Worm (Caenorhabditis elegans) whole organism, young adult: Measurements from ENCODE around the gene C49F5.8.
A peak's percentile ranks its signal among the peaks of the same experiment; 100 is the strongest.

Experiments
- B0336.3 ChIP-seq: fragments of 200-800 bp; sonication (Bioruptor generic); IDR thresholded peaks from 2 replicates; pipeline ENCODE4 v1.3.6; 2022; ENCODE audit warnings: missing genetic modification characterization, missing compliant biosample characterization
- C17E4.6 ChIP-seq: fragments of 200-800 bp; sonication (Bioruptor generic); IDR thresholded peaks from 2 replicates; pipeline ENCODE4 v1.3.6; 2022; ENCODE audit warnings: missing genetic modification reagents, missing genetic modification characterization, missing compliant biosample characterization
- F10E7.11 ChIP-seq: sonication (generic microtip); optimal IDR thresholded peaks from 2 replicates; lab custom pipeline; 2017; ENCODE audit warnings: mild to moderate bottlenecking, missing genetic modification characterization, moderate library complexity, missing compliant biosample characterization
- F22D6.2 ChIP-seq: sonication (generic microtip); optimal IDR thresholded peaks from 2 replicates; lab custom pipeline; 2016; ENCODE audit warnings: mild to moderate bottlenecking, missing genetic modification characterization, missing compliant biosample characterization
- F49E8.2 ChIP-seq: sonication (generic microtip); optimal IDR thresholded peaks from 3 replicates; lab custom pipeline; 2017; ENCODE audit warnings: missing genetic modification characterization, mild to moderate bottlenecking, missing compliant biosample characterization, antibody characterized with exemption, moderate library complexity; ENCODE audit not compliant: insufficient read depth
- K11D2.4 ChIP-seq: fragments of 200-800 bp; sonication (Bioruptor generic); IDR thresholded peaks from 2 replicates; pipeline ENCODE4 v1.3.6; 2022; ENCODE audit warnings: missing genetic modification reagents, missing genetic modification characterization, missing compliant biosample characterization
- K12H6.12 ChIP-seq: fragments of 200-800 bp; sonication (Bioruptor generic); optimal IDR thresholded peaks from 2 replicates; lab custom pipeline; 2018; ENCODE audit warnings: mild to moderate bottlenecking, missing genetic modification characterization, missing compliant biosample characterization
- T26A5.8 ChIP-seq: sonication (generic microtip); optimal IDR thresholded peaks from 2 replicates; lab custom pipeline; 2016; ENCODE audit warnings: missing genetic modification characterization, missing compliant biosample characterization
- Y53F4B.3 ChIP-seq: fragments of 200-800 bp; sonication (Bioruptor generic); IDR thresholded peaks from 2 replicates; pipeline ENCODE4 v1.3.6; 2022; ENCODE audit warnings: missing genetic modification reagents, missing genetic modification characterization, missing compliant biosample characterization
- Y56A3A.18 ChIP-seq: fragments of 200-800 bp; sonication (Bioruptor generic); IDR thresholded peaks from 2 replicates; pipeline ENCODE4 v1.3.6; 2022; ENCODE audit warnings: missing genetic modification reagents, missing genetic modification characterization, missing compliant biosample characterization
- Y79H2A.3 ChIP-seq: fragments of 200-800 bp; sonication (Bioruptor generic); conservative IDR thresholded peaks from 2 replicates; pipeline ENCODE4 v1.3.6; 2022; ENCODE audit warnings: missing genetic modification reagents, missing genetic modification characterization, missing compliant biosample characterization
- aptf-3 ChIP-seq: fragments of 200-800 bp; sonication (Bioruptor generic); IDR thresholded peaks from 2 replicates; pipeline ENCODE4 v1.3.6; 2022; ENCODE audit warnings: missing genetic modification characterization, missing compliant biosample characterization
- ccch-3 ChIP-seq: fragments of 200-800 bp; sonication (Bioruptor generic); optimal IDR thresholded peaks from 2 replicates; lab custom pipeline; 2018; ENCODE audit warnings: mild to moderate bottlenecking, missing genetic modification characterization, missing compliant biosample characterization
- ceh-100 ChIP-seq: fragments of 200-800 bp; sonication (Bioruptor generic); IDR thresholded peaks from 2 replicates; pipeline ENCODE4 v1.3.6; 2022; ENCODE audit warnings: missing genetic modification reagents, missing genetic modification characterization, missing compliant biosample characterization
- ceh-91 ChIP-seq: fragments of 200-800 bp; sonication (Bioruptor generic); IDR thresholded peaks from 2 replicates; pipeline ENCODE4 v1.3.6; 2022; ENCODE audit warnings: missing genetic modification reagents, missing genetic modification characterization, missing compliant biosample characterization
- die-1 ChIP-seq: sonication (generic microtip); optimal IDR thresholded peaks from 2 replicates; lab custom pipeline; 2016; ENCODE audit warnings: missing genotype, mild to moderate bottlenecking, missing genetic modification characterization, missing compliant biosample characterization
- dpl-1 ChIP-seq: fragments of 150-350 bp; optimal IDR thresholded peaks from 2 replicates; lab custom pipeline; 2014; ENCODE audit warnings: missing biosample characterization, missing genetic modification reagents, missing genetic modification characterization
- egl-44 ChIP-seq: fragments of 200-800 bp; sonication (Bioruptor generic); IDR thresholded peaks from 2 replicates; pipeline ENCODE4 v1.3.6; 2022; ENCODE audit warnings: missing genetic modification reagents, missing genetic modification characterization, missing compliant biosample characterization
- ets-4 ChIP-seq: fragments of 200-800 bp; sonication (Bioruptor generic); optimal IDR thresholded peaks from 2 replicates; lab custom pipeline; 2018; ENCODE audit warnings: mild to moderate bottlenecking, missing genetic modification characterization, missing compliant biosample characterization
- hlh-26 ChIP-seq: fragments of 200-800 bp; sonication (Bioruptor generic); conservative IDR thresholded peaks from 2 replicates; pipeline ENCODE4 v1.3.6; 2022; ENCODE audit warnings: missing genetic modification reagents, missing genetic modification characterization, missing compliant biosample characterization
- hmg-1.2 ChIP-seq: fragments of 200-800 bp; sonication (Bioruptor generic); IDR thresholded peaks from 2 replicates; pipeline ENCODE4 v1.3.6; 2022; ENCODE audit warnings: missing genetic modification reagents, missing genetic modification characterization, missing compliant biosample characterization
- hmg-20 ChIP-seq: fragments of 200-800 bp; sonication (Bioruptor generic); IDR thresholded peaks from 2 replicates; pipeline ENCODE4 v1.3.6; 2022; ENCODE audit warnings: missing genetic modification reagents, missing genetic modification characterization, missing compliant biosample characterization
- let-526 ChIP-seq: fragments of 200-800 bp; sonication (Bioruptor generic); IDR thresholded peaks from 2 replicates; pipeline ENCODE4 v1.3.6; 2022; ENCODE audit warnings: missing genetic modification reagents, missing genetic modification characterization, missing compliant biosample characterization
- lin-35 ChIP-seq, 3 experiments: fragments of 150-350 bp in 2 of 3; sonication (generic microtip) in 1 of 3; optimal IDR thresholded peaks; 2 replicates each; lab custom pipeline; 2014 to 2018; ENCODE audit warnings: missing biosample characterization in 3 of 3, missing genetic modification characterization in 3 of 3, missing genetic modification reagents in 3 of 3
- lsy-27 ChIP-seq: sonication (generic microtip); optimal IDR thresholded peaks from 2 replicates; lab custom pipeline; 2017; ENCODE audit warnings: missing genetic modification characterization, mild to moderate bottlenecking, missing compliant biosample characterization, antibody characterized with exemption, missing genotype, borderline replicate concordance; ENCODE audit not compliant: insufficient read depth
- madf-3 ChIP-seq: fragments of 200-800 bp; sonication (Bioruptor generic); IDR thresholded peaks from 2 replicates; pipeline ENCODE4 v1.3.6; 2022; ENCODE audit warnings: missing genetic modification reagents, missing genetic modification characterization, missing compliant biosample characterization
- madf-6 ChIP-seq: fragments of 200-800 bp; sonication (Bioruptor generic); IDR thresholded peaks from 2 replicates; pipeline ENCODE4 v1.3.6; 2022; ENCODE audit warnings: missing genetic modification reagents, missing genetic modification characterization, missing compliant biosample characterization
- mcd-1 ChIP-seq: fragments of 200-800 bp; sonication (Bioruptor generic); IDR thresholded peaks from 2 replicates; pipeline ENCODE4 v1.3.6; 2022; ENCODE audit warnings: missing genetic modification reagents, missing genetic modification characterization, missing compliant biosample characterization
- nfya-2 ChIP-seq: fragments of 200-800 bp; sonication (Bioruptor generic); IDR thresholded peaks from 2 replicates; pipeline ENCODE4 v1.3.6; 2022; ENCODE audit warnings: missing genetic modification reagents, missing genetic modification characterization, missing compliant biosample characterization
- nhr-120 ChIP-seq: fragments of 200-800 bp; sonication (Bioruptor generic); IDR thresholded peaks from 2 replicates; pipeline ENCODE4 v1.3.6; 2022; ENCODE audit warnings: missing genetic modification characterization, missing compliant biosample characterization
- nhr-179 ChIP-seq: sonication (generic microtip); optimal IDR thresholded peaks from 2 replicates; lab custom pipeline; 2016; ENCODE audit warnings: mild to moderate bottlenecking, missing genetic modification characterization, missing compliant biosample characterization
- nhr-80 ChIP-seq: sonication (generic microtip); optimal IDR thresholded peaks from 2 replicates; lab custom pipeline; 2016; ENCODE audit warnings: missing genetic modification characterization, missing compliant biosample characterization
- pha-4 ChIP-seq: fragments of 150-350 bp; sonication (generic microtip); optimal IDR thresholded peaks from 2 replicates; lab custom pipeline; 2014; ENCODE audit warnings: missing biosample characterization, missing genetic modification reagents, missing genetic modification characterization
- rcor-1 ChIP-seq: fragments of 200-800 bp; sonication (Bioruptor generic); IDR thresholded peaks from 2 replicates; pipeline ENCODE4 v1.3.6; 2022; ENCODE audit warnings: missing genetic modification reagents, missing genetic modification characterization, missing compliant biosample characterization
- rec-8 ChIP-seq, 2 experiments: sonication (generic microtip); optimal IDR thresholded peaks; 2 replicates each; lab custom pipeline; 2016; ENCODE audit warnings: mild to moderate bottlenecking in 2 of 2, missing genetic modification characterization in 2 of 2, missing genetic modification reagents in 2 of 2, missing genotype in 2 of 2, missing biosample characterization in 1 of 2, missing compliant biosample characterization in 1 of 2, moderate library complexity in 1 of 2
- snpc-1.1 ChIP-seq: sonication (generic microtip); optimal IDR thresholded peaks from 2 replicates; lab custom pipeline; 2017; ENCODE audit warnings: missing genetic modification characterization, mild to moderate bottlenecking, missing compliant biosample characterization, antibody characterized with exemption, moderate library complexity, missing genotype, missing genetic modification reagents; ENCODE audit not compliant: insufficient read depth
- snpc-4 ChIP-seq, 5 experiments: fragments of 150-350 bp in 1 of 5; sonication (generic microtip) in 4 of 5; optimal IDR thresholded peaks; 2 replicates each; lab custom pipeline; 2014 to 2018; ENCODE audit warnings: missing genetic modification characterization in 5 of 5, missing biosample characterization in 3 of 5, antibody characterized with exemption in 2 of 5, mild to moderate bottlenecking in 2 of 5, missing compliant biosample characterization in 2 of 5, missing genotype in 2 of 5, moderate library complexity in 2 of 5, missing genetic modification reagents in 1 of 5
- xnd-1 ChIP-seq: sonication (generic microtip); optimal IDR thresholded peaks from 2 replicates; lab custom pipeline; 2016; ENCODE audit warnings: missing genotype, missing genetic modification reagents, missing genetic modification characterization, missing compliant biosample characterization
- zim-3 ChIP-seq: sonication (generic microtip); optimal IDR thresholded peaks from 2 replicates; lab custom pipeline; 2017; ENCODE audit warnings: mild to moderate bottlenecking, missing genetic modification characterization, moderate library complexity, missing compliant biosample characterization
- ztf-25 ChIP-seq: fragments of 200-800 bp; sonication (Bioruptor generic); IDR thresholded peaks from 2 replicates; pipeline ENCODE4 v1.3.6; 2022; ENCODE audit warnings: missing genetic modification reagents, missing genetic modification characterization, missing compliant biosample characterization
- ztf-28 ChIP-seq: fragments of 200-800 bp; sonication (Bioruptor generic); IDR thresholded peaks from 2 replicates; pipeline ENCODE4 v1.3.6; 2022; ENCODE audit warnings: missing genetic modification reagents, missing genetic modification characterization, missing compliant biosample characterization
- ztf-3 ChIP-seq: fragments of 200-800 bp; sonication (Bioruptor generic); optimal IDR thresholded peaks from 2 replicates; lab custom pipeline; 2018; ENCODE audit warnings: mild to moderate bottlenecking, missing genetic modification characterization, missing compliant biosample characterization

C49F5.8 gene

ce11 chrX:11937343-11937935 lies 22.5 kb upstream of the C49F5.8 start (continued):
- peak; percentile 6 to 26 for TF ChIP-seq rec-8 (tag; optimal IDR thresholded peaks at IDR 0.05; lab: Kevin White, UChicago)
- TF ChIP-seq nhr-179: peak; percentile 85
- peak; percentile 70; the same call in 1 of the 2 replicates for TF ChIP-seq ceh-100 (GFP tag; lab: Robert Waterston, UW)
- TF ChIP-seq ztf-25 (GFP tag; lab: Robert Waterston, UW): no peak
- no peak for TF ChIP-seq F49E8.2 (tag; lab: Kevin White, UChicago)
- TF ChIP-seq ztf-3 (GFP tag; lab: Kevin White, UChicago): peak; percentile 88
- TF ChIP-seq lin-35 (GFP tag; optimal IDR thresholded peaks at IDR 0.05; lab: Kevin White, UChicago): peak in 2 of 3 experiments; percentile 89 to 98
- peak; percentile 83 for TF ChIP-seq ccch-3 (GFP tag; lab: Kevin White, UChicago)
- peak; percentile 95 for TF ChIP-seq F22D6.2 (tag; lab: Kevin White, UChicago)
- TF ChIP-seq ztf-28 (GFP tag; lab: Robert Waterston, UW): no peak
- peak; percentile 84 for TF ChIP-seq F10E7.11 (tag; lab: Kevin White, UChicago)
- peak; percentile 87 for TF ChIP-seq mcd-1 (GFP tag; lab: Robert Waterston, UW)
- TF ChIP-seq hlh-26 (GFP tag; lab: Robert Waterston, UW): no peak
- TF ChIP-seq T26A5.8 (tag; lab: Kevin White, UChicago): no peak
- TF ChIP-seq pha-4 (tag; lab: Kevin White, UChicago): peak; percentile 96
- no peak for TF ChIP-seq snpc-1.1 (tag; lab: Kevin White, UChicago)
- TF ChIP-seq nfya-2: no peak
- peak; percentile 93 for TF ChIP-seq hmg-20 (GFP tag; lab: Robert Waterston, UW)
- peak; percentile 99 for TF ChIP-seq Y56A3A.18
- peak; percentile 85 for TF ChIP-seq hmg-1.2 (GFP tag; lab: Robert Waterston, UW)
- TF ChIP-seq madf-6 (GFP tag; lab: Robert Waterston, UW): no peak
- peak; percentile 45 for TF ChIP-seq die-1 (tag; lab: Kevin White, UChicago)
- no peak for TF ChIP-seq lsy-27
- TF ChIP-seq K11D2.4 (GFP tag; lab: Robert Waterston, UW): peak; percentile 98
- peak; percentile 94 for TF ChIP-seq K12H6.12 (tag; lab: Kevin White, UChicago)
- no peak for TF ChIP-seq xnd-1 (tag; lab: Kevin White, UChicago)
- peak; percentile 87 for TF ChIP-seq nhr-80 (tag; lab: Kevin White, UChicago)
- no peak for TF ChIP-seq dpl-1 (GFP tag; lab: Kevin White, UChicago)
- peak; percentile 93 for TF ChIP-seq ets-4 (GFP tag; lab: Kevin White, UChicago)
- no peak for TF ChIP-seq aptf-3 (GFP tag; lab: Robert Waterston, UW)
- TF ChIP-seq madf-3 (GFP tag; lab: Robert Waterston, UW): peak; percentile 75
- peak; percentile 99 for TF ChIP-seq B0336.3 (GFP tag; lab: Robert Waterston, UW)
- TF ChIP-seq nhr-120 (GFP tag; lab: Robert Waterston, UW): peak; percentile 92
- TF ChIP-seq snpc-4 (GFP tag; optimal IDR thresholded peaks at IDR 0.05; lab: Kevin White, UChicago): peak; percentile 64
- peak; percentile 75 to 88 (median 82) for TF ChIP-seq snpc-4 (tag; optimal IDR thresholded peaks at IDR 0.05; lab: Kevin White, UChicago)
- peak; percentile 18; the same call in 1 of the 2 replicates for TF ChIP-seq ceh-91 (GFP tag; lab: Robert Waterston, UW)
- TF ChIP-seq Y79H2A.3 (GFP tag; lab: Robert Waterston, UW): no peak
- TF ChIP-seq zim-3 (tag; lab: Kevin White, UChicago): peak; percentile 60
- TF ChIP-seq let-526 (GFP tag; lab: Robert Waterston, UW): peak; percentile 78; the same call in 1 of the 2 replicates
- peak; percentile 97 for TF ChIP-seq rcor-1
- peak; percentile 89 for TF ChIP-seq egl-44 (GFP tag; lab: Robert Waterston, UW)
- no peak for TF ChIP-seq Y53F4B.3
- TF ChIP-seq C17E4.6 (GFP tag; lab: Robert Waterston, UW): peak; percentile 89
